Worm (Caenorhabditis elegans): Measurements from ENCODE around the gene R05D8.7.

- TF ChIP-seq snpc-4 (tag; optimal IDR thresholded peaks at IDR 0.05) (no peak), nhr-11 (tag; optimal IDR thresholded peaks at IDR 0.05) (no peak), aly-2 (tag; optimal IDR thresholded peaks at IDR 0.05) (no peak), nhr-77 (tag; optimal IDR thresholded peaks at IDR 0.05) (no peak), mdl-1 (tag; optimal IDR thresholded peaks at IDR 0.05) (no peak), lin-13 (GFP tag; optimal IDR thresholded peaks at IDR 0.05) (no peak)
Observed at ce11 chrV:2725225-2725624, 37.8 kb downstream of the R05D8.7 start, which contains the start of gene srg-59.
